ENCODE assay signal across 4 worm cellular contexts in the genomic region with DNA sequence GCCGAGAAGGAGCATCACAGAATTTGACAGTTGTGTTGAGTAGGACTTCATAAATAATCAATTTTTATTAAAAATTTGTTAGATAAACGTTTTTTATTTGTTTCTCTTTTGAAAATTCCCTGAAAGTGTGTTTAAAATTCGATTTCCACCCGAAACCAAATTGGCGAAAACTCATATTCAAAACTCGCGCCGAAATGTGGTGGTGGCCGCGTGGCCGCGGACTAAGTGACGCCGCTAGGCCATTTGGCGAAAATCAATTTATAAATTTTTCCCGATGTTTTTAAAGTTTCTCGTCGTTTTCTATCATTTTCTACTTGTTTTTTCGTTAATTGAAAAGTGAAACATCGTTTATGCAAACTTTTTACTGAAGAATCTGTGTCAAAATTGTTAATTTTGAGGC.
TF ChIP-seq lines count a peak whose summit lies in the region.

No protein-coding gene starts in this region.

TF ChIP-seq in whole organism, L2 larva, 48 proteins besides CTCF, POLR2A, EP300 and RAD21:
- TF ChIP-seq ZK546.5 (tag; optimal IDR thresholded peaks at IDR 0.05; lab: Kevin White, UChicago), result no peak
- peak; percentile 32 for TF ChIP-seq sma-9 (GFP tag; optimal IDR thresholded peaks at IDR 0.05; lab: Kevin White, UChicago)
- TF ChIP-seq sma-9 (tag; optimal IDR thresholded peaks at IDR 0.05; lab: Kevin White, UChicago), result no peak
- TF ChIP-seq dmd-4 (tag; optimal IDR thresholded peaks at IDR 0.05; lab: Kevin White, UChicago), result no peak
- TF ChIP-seq crh-2 (tag; optimal IDR thresholded peaks at IDR 0.05; lab: Kevin White, UChicago), result peak; percentile 42
- TF ChIP-seq lin-39 (tag; optimal IDR thresholded peaks at IDR 0.05; lab: Kevin White, UChicago), result no peak
- TF ChIP-seq aly-2 (tag; optimal IDR thresholded peaks at IDR 0.05; lab: Kevin White, UChicago), result no peak
- peak; percentile 87 for TF ChIP-seq gmeb-1 (tag; optimal IDR thresholded peaks at IDR 0.05; lab: Kevin White, UChicago)
- peak; percentile 12 for TF ChIP-seq nhr-129 (tag; optimal IDR thresholded peaks at IDR 0.05; lab: Kevin White, UChicago)
- TF ChIP-seq sma-3 (GFP tag; optimal IDR thresholded peaks at IDR 0.05; lab: Kevin White, UChicago), result peak; percentile 52
- peak; percentile 31 for TF ChIP-seq snpc-4 (tag; optimal IDR thresholded peaks at IDR 0.05; lab: Kevin White, UChicago)
- TF ChIP-seq lin-13 (GFP tag; optimal IDR thresholded peaks at IDR 0.05; lab: Kevin White, UChicago), result peak; percentile 4
- no peak for TF ChIP-seq mbf-1 (tag; optimal IDR thresholded peaks at IDR 0.05; lab: Kevin White, UChicago)
- peak; percentile 41 for TF ChIP-seq unc-55 (GFP tag; optimal IDR thresholded peaks at IDR 0.05; lab: Kevin White, UChicago)
- peak; percentile 2 for TF ChIP-seq C34F6.9 (tag; optimal IDR thresholded peaks at IDR 0.05; lab: Kevin White, UChicago)

TF ChIP-seq in whole organism, L4 larva, 104 proteins besides CTCF, POLR2A, EP300 and RAD21:
- TF ChIP-seq hif-1 (tag; optimal IDR thresholded peaks at IDR 0.05; lab: Kevin White, UChicago) (peak in 1 of 2 experiments; percentile 77), ZK337.2 (GFP tag; IDR thresholded peaks at IDR 0.05; lab: Robert Waterston, UW) (0 out of 2 replicates have a peak, but pooled peaks have one; percentile 18), lin-29 (GFP tag; IDR thresholded peaks at IDR 0.05; lab: Robert Waterston, UW) (no peak), duxl-1 (tag; optimal IDR thresholded peaks at IDR 0.05; lab: Kevin White, UChicago; ENCODE audit: poor library complexity) (peak; percentile 10), T26A8.4 (GFP tag; IDR thresholded peaks at IDR 0.05; lab: Robert Waterston, UW) (no peak), unc-130 (GFP tag; optimal IDR thresholded peaks at IDR 0.05; lab: Kevin White, UChicago) (peak; percentile 63), dpl-1 (GFP tag; optimal IDR thresholded peaks at IDR 0.05; lab: Kevin White, UChicago) (peak; percentile 88), mxl-3 (GFP tag; optimal IDR thresholded peaks at IDR 0.05; lab: Kevin White, UChicago) (no peak), mes-2 (tag; optimal IDR thresholded peaks at IDR 0.05; lab: Kevin White, UChicago; ENCODE audit: poor library complexity, severe bottlenecking) (peak; percentile 97), nhr-10 (tag; optimal IDR thresholded peaks at IDR 0.05; lab: Kevin White, UChicago) (no peak)

TF ChIP-seq in whole organism, late embryonic, 69 proteins besides CTCF, POLR2A, EP300 and RAD21 (continues in another document):
- TF ChIP-seq ceh-14 (tag; optimal IDR thresholded peaks at IDR 0.05; lab: Kevin White, UChicago) (peak; percentile 72), ztf-16 (tag; optimal IDR thresholded peaks at IDR 0.05; lab: Kevin White, UChicago) (peak; percentile 6), nhr-11 (tag; optimal IDR thresholded peaks at IDR 0.05; lab: Kevin White, UChicago) (no peak), unc-42 (tag; optimal IDR thresholded peaks at IDR 0.05; lab: Kevin White, UChicago) (peak; percentile 58), hlh-6 (tag; optimal IDR thresholded peaks at IDR 0.05; lab: Kevin White, UChicago) (no peak), ceh-2 (tag; optimal IDR thresholded peaks at IDR 0.05; lab: Kevin White, UChicago) (peak; percentile 90), pax-1 (tag; optimal IDR thresholded peaks at IDR 0.05; lab: Kevin White, UChicago) (no peak), Y22D7AL.16 (tag; optimal IDR thresholded peaks at IDR 0.05; lab: Kevin White, UChicago) (no peak), dve-1 (tag; optimal IDR thresholded peaks at IDR 0.05; lab: Kevin White, UChicago) (no peak), lim-6 (tag; optimal IDR thresholded peaks at IDR 0.05; lab: Kevin White, UChicago) (peak; percentile 57), elt-2 (tag; optimal IDR thresholded peaks at IDR 0.05; lab: Kevin White, UChicago) (peak; percentile 38), ceh-9 (tag; optimal IDR thresholded peaks at IDR 0.05; lab: Kevin White, UChicago) (no peak), unc-3 (GFP tag; conservative IDR thresholded peaks at IDR 0.05; lab: Robert Waterston, UW) (no peak), unc-3 (tag; optimal IDR thresholded peaks at IDR 0.05; lab: Kevin White, UChicago) (no peak), syd-9 (tag; optimal IDR thresholded peaks at IDR 0.05; lab: Kevin White, UChicago) (no peak), ceh-18 (tag; optimal IDR thresholded peaks at IDR 0.05; lab: Kevin White, UChicago) (no peak), odd-2 (tag; optimal IDR thresholded peaks at IDR 0.05; lab: Kevin White, UChicago) (no peak), unc-86 (tag; optimal IDR thresholded peaks at IDR 0.05; lab: Kevin White, UChicago) (no peak), npax-4 (tag; optimal IDR thresholded peaks at IDR 0.05; lab: Kevin White, UChicago) (no peak), ama-1 (optimal IDR thresholded peaks at IDR 0.05; lab: Kevin White, UChicago) (no peak), ceh-19 (GFP tag; optimal IDR thresholded peaks at IDR 0.05; lab: Kevin White, UChicago) (no peak), hlh-8 (tag; optimal IDR thresholded peaks at IDR 0.05; lab: Kevin White, UChicago) (peak; percentile 74), hlh-13 (GFP tag; optimal IDR thresholded peaks at IDR 0.05; lab: Kevin White, UChicago) (no peak), pat-9 (tag; optimal IDR thresholded peaks at IDR 0.05; lab: Kevin White, UChicago) (no peak), fkh-6 (tag; optimal IDR thresholded peaks at IDR 0.05; lab: Kevin White, UChicago) (no peak), rnt-1 (tag; optimal IDR thresholded peaks at IDR 0.05; lab: Kevin White, UChicago) (peak; percentile 28), ceh-30 (tag; optimal IDR thresholded peaks at IDR 0.05; lab: Kevin White, UChicago) (no peak), nhr-232 (tag; optimal IDR thresholded peaks at IDR 0.05; lab: Kevin White, UChicago) (no peak), pqm-1 (tag; optimal IDR thresholded peaks at IDR 0.05; lab: Kevin White, UChicago) (no peak), pag-3 (tag; optimal IDR thresholded peaks at IDR 0.05; lab: Kevin White, UChicago; ENCODE audit: borderline replicate concordance) (no peak), F13H6.1 (tag; optimal IDR thresholded peaks at IDR 0.05; lab: Kevin White, UChicago) (peak; percentile 35), sdc-2 (tag; optimal IDR thresholded peaks at IDR 0.05; lab: Kevin White, UChicago) (peak; percentile 47), ets-4 (tag; optimal IDR thresholded peaks at IDR 0.05; lab: Kevin White, UChicago) (peak; percentile 72), nfya-1 (tag; optimal IDR thresholded peaks at IDR 0.05; lab: Kevin White, UChicago) (no peak)

TF ChIP-seq in whole organism, mixed stage, embryonic, 35 proteins besides CTCF, POLR2A, EP300 and RAD21:
- TF ChIP-seq unc-120 (tag; optimal IDR thresholded peaks at IDR 0.05; lab: Kevin White, UChicago; ENCODE audit: poor library complexity, severe bottlenecking), result no peak
- TF ChIP-seq sptf-1 (tag; optimal IDR thresholded peaks at IDR 0.05; lab: Kevin White, UChicago), result peak; percentile 59
